Fruit fly (Drosophila melanogaster) whole organism, embryonic: ENCODE results near the gene dpr20.

Experiments
- Antp ChIP-seq: fragments of 200-800 bp; sonication (Bioruptor generic); optimal IDR thresholded peaks from 3 replicates; lab custom pipeline; 2016; ENCODE audit warnings: missing biosample characterization, missing genetic modification characterization
- CG10147 ChIP-seq: fragments of 200-800 bp; sonication (Bioruptor generic); optimal IDR thresholded peaks from 2 replicates; lab custom pipeline; 2019; ENCODE audit warnings: missing biosample characterization, mild to moderate bottlenecking, missing genetic modification characterization, moderate library complexity
- CG10979 ChIP-seq: fragments of 200-800 bp; sonication (Bioruptor generic); optimal IDR thresholded peaks from 2 replicates; lab custom pipeline; 2018; ENCODE audit warnings: missing biosample characterization, mild to moderate bottlenecking, missing genetic modification characterization, moderate library complexity
- CG14050 ChIP-seq: fragments of 200-800 bp; sonication (Bioruptor generic); IDR thresholded peaks from 3 replicates; pipeline ENCODE4 v1.3.6; 2022; ENCODE audit warnings: missing biosample characterization, missing genetic modification characterization
- CG15011 ChIP-seq: fragments of 200-800 bp; sonication (Bioruptor generic); optimal IDR thresholded peaks from 3 replicates; lab custom pipeline; 2018; ENCODE audit warnings: missing biosample characterization, mild to moderate bottlenecking, missing genetic modification characterization
- CG15269 ChIP-seq: fragments of 200-800 bp; sonication (Bioruptor generic); optimal IDR thresholded peaks from 2 replicates; lab custom pipeline; 2018; ENCODE audit warnings: missing biosample characterization, mild to moderate bottlenecking, missing genetic modification characterization, moderate library complexity
- CG15479 ChIP-seq: fragments of 200-800 bp; sonication (Bioruptor generic); optimal IDR thresholded peaks from 3 replicates; lab custom pipeline; 2019; ENCODE audit warnings: missing biosample characterization, mild to moderate bottlenecking, missing genetic modification characterization, moderate library complexity
- CG3163 ChIP-seq: fragments of 200-800 bp; sonication (Bioruptor generic); optimal IDR thresholded peaks from 3 replicates; lab custom pipeline; 2016; ENCODE audit warnings: missing biosample characterization, missing genetic modification characterization
- CG3847 ChIP-seq: fragments of 200-800 bp; sonication (Bioruptor generic); IDR thresholded peaks from 2 replicates; pipeline ENCODE4 v1.3.6; 2022; ENCODE audit warnings: missing biosample characterization, missing genetic modification characterization
- CG6791 ChIP-seq: fragments of 200-800 bp; sonication (Bioruptor generic); IDR thresholded peaks from 3 replicates; pipeline ENCODE4 v1.3.6; 2022; ENCODE audit warnings: missing biosample characterization, missing genetic modification characterization; ENCODE audit not compliant: partially characterized antibody
- CG6854 ChIP-seq: fragments of 200-800 bp; sonication (Bioruptor generic); optimal IDR thresholded peaks from 3 replicates; lab custom pipeline; 2017; ENCODE audit warnings: missing biosample characterization, mild to moderate bottlenecking, missing genetic modification characterization
- CG7963 ChIP-seq: fragments of 200-800 bp; sonication (Bioruptor generic); IDR thresholded peaks from 3 replicates; pipeline ENCODE4 v1.3.6; 2022; ENCODE audit warnings: missing biosample characterization, missing genetic modification characterization; ENCODE audit not compliant: partially characterized antibody
- CG9437 ChIP-seq: fragments of 200-800 bp; sonication (Bioruptor generic); optimal IDR thresholded peaks from 2 replicates; lab custom pipeline; 2018; ENCODE audit warnings: missing biosample characterization, mild to moderate bottlenecking, missing genetic modification characterization
- CG9876 ChIP-seq: fragments of 200-800 bp; sonication (Bioruptor generic); optimal IDR thresholded peaks from 2 replicates; lab custom pipeline; 2016; ENCODE audit warnings: missing biosample characterization, missing genetic modification characterization
- CG9932 ChIP-seq: fragments of 200-800 bp; sonication (Bioruptor generic); IDR thresholded peaks from 2 replicates; pipeline ENCODE4 v1.3.6; 2022; ENCODE audit warnings: missing biosample characterization, missing genetic modification characterization
- CTCF ChIP-seq: fragments of 200-800 bp; sonication (Bioruptor generic); optimal IDR thresholded peaks from 2 replicates; lab custom pipeline; 2017; ENCODE audit warnings: missing biosample characterization, mild to moderate bottlenecking, missing genetic modification characterization, moderate library complexity
- CkIIα-i1 ChIP-seq: fragments of 200-800 bp; sonication (Bioruptor generic); IDR thresholded peaks from 2 replicates; pipeline ENCODE4 v1.3.6; 2022; ENCODE audit warnings: missing biosample characterization, missing genetic modification characterization
- Dref ChIP-seq: fragments of 200-800 bp; sonication (Bioruptor generic); IDR thresholded peaks from 2 replicates; pipeline ENCODE4 v1.3.6; 2022; ENCODE audit warnings: missing biosample characterization, missing genetic modification characterization
- HHEX ChIP-seq: fragments of 200-800 bp; sonication (Bioruptor generic); optimal IDR thresholded peaks from 3 replicates; lab custom pipeline; 2017; ENCODE audit warnings: missing biosample characterization, mild to moderate bottlenecking, missing genetic modification characterization, missing genetic modification reagents
- HLH54F ChIP-seq: fragments of 200-800 bp; sonication (Bioruptor generic); optimal IDR thresholded peaks from 3 replicates; lab custom pipeline; 2016; ENCODE audit warnings: missing biosample characterization, missing genetic modification characterization
- Hey ChIP-seq: fragments of 200-800 bp; sonication (Bioruptor generic); optimal IDR thresholded peaks from 3 replicates; lab custom pipeline; 2018; ENCODE audit warnings: missing biosample characterization, mild to moderate bottlenecking, missing genetic modification characterization
- Hr51 ChIP-seq, 2 experiments: fragments of 200-800 bp; sonication (Bioruptor generic); optimal IDR thresholded peaks; 2 replicates in 1 of 2; 3 replicates in 1 of 2; lab custom pipeline; 2016 to 2018; ENCODE audit warnings: missing biosample characterization in 2 of 2, missing genetic modification characterization in 2 of 2, mild to moderate bottlenecking in 1 of 2, moderate library complexity in 1 of 2
- Med ChIP-seq: fragments of 200-800 bp; sonication (Bioruptor generic); peaks from one replicate; lab custom pipeline; 2016; ENCODE audit warnings: missing biosample characterization, missing genetic modification characterization, mild to moderate bottlenecking, inconsistent platforms, moderate library complexity
- NfI ChIP-seq: fragments of 200-800 bp; sonication (Bioruptor generic); optimal IDR thresholded peaks from 3 replicates; lab custom pipeline; 2018; ENCODE audit warnings: missing biosample characterization, mild to moderate bottlenecking, missing genetic modification characterization, moderate library complexity
- Opbp ChIP-seq: fragments of 200-800 bp; sonication (Bioruptor generic); IDR thresholded peaks from 3 replicates; pipeline ENCODE4 v1.3.6; 2022; ENCODE audit warnings: missing biosample characterization, missing genetic modification characterization; ENCODE audit not compliant: partially characterized antibody
- Ravus ChIP-seq: fragments of 200-800 bp; sonication (Bioruptor generic); IDR thresholded peaks from 2 replicates; pipeline ENCODE4 v1.3.6; 2022; ENCODE audit warnings: missing biosample characterization, missing genetic modification characterization
- Sox100B ChIP-seq: fragments of 200-800 bp; sonication (Bioruptor generic); optimal IDR thresholded peaks from 3 replicates; lab custom pipeline; 2018; ENCODE audit warnings: missing biosample characterization, mild to moderate bottlenecking, missing genetic modification characterization
- Usf ChIP-seq: fragments of 200-800 bp; sonication (Bioruptor generic); optimal IDR thresholded peaks from 2 replicates; lab custom pipeline; 2017; ENCODE audit warnings: missing genotype, missing biosample characterization, missing genetic modification characterization
- YL-1 ChIP-seq: fragments of 200-800 bp; sonication (Bioruptor generic); optimal IDR thresholded peaks from 3 replicates; lab custom pipeline; 2017; ENCODE audit warnings: missing biosample characterization, mild to moderate bottlenecking, missing genetic modification characterization
- abd-A ChIP-seq: fragments of 200-800 bp; sonication (Bioruptor generic); optimal IDR thresholded peaks from 3 replicates; lab custom pipeline; 2019; ENCODE audit warnings: missing biosample characterization, mild to moderate bottlenecking, missing genetic modification characterization, moderate library complexity
- ash1 ChIP-seq: fragments of 200-800 bp; sonication (Bioruptor generic); optimal IDR thresholded peaks from 2 replicates; lab custom pipeline; 2018; ENCODE audit warnings: missing biosample characterization, mild to moderate bottlenecking, missing genetic modification characterization
- bbx ChIP-seq: fragments of 200-800 bp; sonication (Bioruptor generic); IDR thresholded peaks from 2 replicates; pipeline ENCODE4 v1.3.6; 2022; ENCODE audit warnings: missing biosample characterization, missing genetic modification characterization; ENCODE audit not compliant: partially characterized antibody
- crc ChIP-seq: fragments of 200-800 bp; sonication (Bioruptor generic); optimal IDR thresholded peaks from 2 replicates; lab custom pipeline; 2016; ENCODE audit warnings: missing biosample characterization, missing genetic modification characterization
- crp ChIP-seq, 2 experiments: fragments of 200-800 bp; sonication (Bioruptor generic); optimal IDR thresholded peaks; 2 replicates in 1 of 2; 3 replicates in 1 of 2; lab custom pipeline; 2017; ENCODE audit warnings: missing biosample characterization in 2 of 2, missing genetic modification characterization in 2 of 2, mild to moderate bottlenecking in 1 of 2, moderate library complexity in 1 of 2
- disco-r ChIP-seq: fragments of 200-800 bp; sonication (Bioruptor generic); optimal IDR thresholded peaks from 2 replicates; lab custom pipeline; 2016; ENCODE audit warnings: missing biosample characterization, missing genetic modification characterization
- ewg ChIP-seq: fragments of 200-800 bp; sonication (Bioruptor generic); optimal IDR thresholded peaks from 3 replicates; lab custom pipeline; 2017; ENCODE audit warnings: mild to moderate bottlenecking, missing biosample characterization, missing genetic modification reagents, missing genetic modification characterization
- gcm ChIP-seq: fragments of 200-800 bp; sonication (Bioruptor generic); optimal IDR thresholded peaks from 2 replicates; lab custom pipeline; 2019; ENCODE audit warnings: missing biosample characterization, mild to moderate bottlenecking, missing genetic modification characterization, moderate library complexity
- ind ChIP-seq: fragments of 200-800 bp; sonication (Bioruptor generic); optimal IDR thresholded peaks from 3 replicates; lab custom pipeline; 2016; ENCODE audit warnings: missing biosample characterization, missing genetic modification characterization
- jumu ChIP-seq: fragments of 200-800 bp; sonication (Bioruptor generic); optimal IDR thresholded peaks from 3 replicates; lab custom pipeline; 2016; ENCODE audit warnings: missing biosample characterization, missing genetic modification characterization
- klu ChIP-seq: fragments of 200-800 bp; sonication (Bioruptor generic); IDR thresholded peaks from 2 replicates; pipeline ENCODE4 v1.3.6; 2022; ENCODE audit warnings: missing biosample characterization, missing genetic modification characterization
- lbe ChIP-seq: fragments of 200-800 bp; sonication (Bioruptor generic); optimal IDR thresholded peaks from 2 replicates; lab custom pipeline; 2016; ENCODE audit warnings: missing biosample characterization, mild to moderate bottlenecking, missing genetic modification characterization
- mam ChIP-seq: fragments of 200-800 bp; sonication (Bioruptor generic); optimal IDR thresholded peaks from 3 replicates; lab custom pipeline; 2016; ENCODE audit warnings: missing biosample characterization, missing genetic modification characterization
- nerfin-1 ChIP-seq: fragments of 200-800 bp; sonication (Bioruptor generic); optimal IDR thresholded peaks from 3 replicates; lab custom pipeline; 2019; ENCODE audit warnings: missing biosample characterization, mild to moderate bottlenecking, missing genetic modification characterization, moderate library complexity
- sd ChIP-seq: fragments of 200-800 bp; sonication (Bioruptor generic); optimal IDR thresholded peaks from 3 replicates; lab custom pipeline; 2018; ENCODE audit warnings: missing biosample characterization, mild to moderate bottlenecking, missing genetic modification characterization, moderate library complexity
- so ChIP-seq: fragments of 200-800 bp; sonication (Bioruptor generic); IDR thresholded peaks from 3 replicates; pipeline ENCODE4 v1.3.6; 2022; ENCODE audit warnings: missing biosample characterization, missing genetic modification characterization
- sr ChIP-seq: fragments of 200-800 bp; sonication (Bioruptor generic); IDR thresholded peaks from 3 replicates; pipeline ENCODE4 v1.3.6; 2022; ENCODE audit warnings: missing biosample characterization, missing genetic modification characterization
- tio ChIP-seq: fragments of 200-800 bp; sonication (Bioruptor generic); optimal IDR thresholded peaks from 2 replicates; lab custom pipeline; 2017; ENCODE audit warnings: missing biosample characterization, missing genetic modification characterization, inconsistent platforms
- tna ChIP-seq: fragments of 200-800 bp; sonication (Bioruptor generic); IDR thresholded peaks from 2 replicates; pipeline ENCODE4 v1.3.6; 2022; ENCODE audit warnings: missing biosample characterization, missing genetic modification characterization; ENCODE audit not compliant: partially characterized antibody
- tx ChIP-seq: fragments of 200-800 bp; sonication (Bioruptor generic); optimal IDR thresholded peaks from 2 replicates; lab custom pipeline; 2016; ENCODE audit warnings: missing biosample characterization, missing genetic modification characterization

The dpr20 gene

dm6 chr3L:904364-904763, 47.3 kb upstream of the dpr20 start (continued):
- TF ChIP-seq CG9876 (GFP tag; lab: Kevin White, UChicago) (peak; percentile 33), Hr51 (GFP tag; optimal IDR thresholded peaks at IDR 0.05; lab: Kevin White, UChicago) (peak in 1 of 2 experiments; percentile 37), jumu (GFP tag; lab: Kevin White, UChicago) (peak; percentile 65), crc (GFP tag; lab: Kevin White, UChicago) (no peak), tna (GFP tag; lab: Robert Waterston, UW) (no peak), CG10147 (no peak), CG3163 (GFP tag; lab: Kevin White, UChicago) (no peak), tx (GFP tag; lab: Kevin White, UChicago) (peak; percentile 39), CkIIα-i1 (no peak), CG9932 (GFP tag; lab: Robert Waterston, UW) (no peak), Dref (GFP tag; lab: Robert Waterston, UW) (no peak), CG15269 (tag; lab: Kevin White, UChicago) (peak; percentile 18), ash1 (no peak), CTCF (GFP tag; lab: Kevin White, UChicago) (no peak), mam (GFP tag; lab: Kevin White, UChicago) (no peak), klu (GFP tag; lab: Robert Waterston, UW) (no peak), CG14050 (GFP tag; lab: Robert Waterston, UW) (no peak), HLH54F (GFP tag; lab: Kevin White, UChicago) (no peak), CG9437 (GFP tag; lab: Kevin White, UChicago) (peak; percentile 10), CG6854 (GFP tag; lab: Kevin White, UChicago) (no peak), YL-1 (GFP tag; lab: Kevin White, UChicago) (no peak), disco-r (peak; percentile 3), CG15479 (GFP tag; lab: Kevin White, UChicago) (no peak), Sox100B (GFP tag; lab: Kevin White, UChicago) (no peak), CG10979 (tag; lab: Kevin White, UChicago) (peak; percentile 84), Antp (GFP tag; lab: Kevin White, UChicago) (peak; percentile 72)

dm6 chr3L:903900-904299, 46.9 kb upstream of the dpr20 start:
- 0 out of 3 replicates have a peak, but pooled peaks have one; percentile 25 for TF ChIP-seq CG7963 (GFP tag; lab: Robert Waterston, UW)
- peak; percentile 68 for TF ChIP-seq bbx (GFP tag; lab: Robert Waterston, UW)
- TF ChIP-seq abd-A = peak; percentile 39
- peak; percentile 58 for TF ChIP-seq Hey (tag; lab: Kevin White, UChicago)
- TF ChIP-seq lbe (GFP tag; lab: Kevin White, UChicago) = no peak
- TF ChIP-seq CG6791 = peak; percentile 64; the same call in 1 of the 3 replicates
- peak; percentile 47; the same call in 1 of the 3 replicates for TF ChIP-seq Opbp (GFP tag; lab: Robert Waterston, UW)
- no peak for TF ChIP-seq sr (GFP tag; lab: Robert Waterston, UW)
- peak; percentile 22 for TF ChIP-seq Med
- TF ChIP-seq sd = peak; percentile 3
- TF ChIP-seq nerfin-1 = peak; percentile 99

- TF ChIP-seq tio (GFP tag; lab: Kevin White, UChicago) = no peak
- TF ChIP-seq HHEX (GFP tag; lab: Kevin White, UChicago) = no peak
- TF ChIP-seq crp (GFP tag; optimal IDR thresholded peaks at IDR 0.05; lab: Kevin White, UChicago) = no peak
- no peak for TF ChIP-seq NfI (GFP tag; lab: Kevin White, UChicago)
- TF ChIP-seq gcm = no peak
- TF ChIP-seq so (GFP tag; lab: Robert Waterston, UW) = no peak
- no peak for TF ChIP-seq Usf (GFP tag; lab: Kevin White, UChicago)
- no peak for TF ChIP-seq Ravus (GFP tag; lab: Robert Waterston, UW)
- TF ChIP-seq ind (GFP tag; lab: Kevin White, UChicago) = no peak
- TF ChIP-seq CG15011 = no peak
- TF ChIP-seq ewg (GFP tag; lab: Kevin White, UChicago) = no peak
- TF ChIP-seq CG3847 (GFP tag; lab: Robert Waterston, UW) = no peak
Observed at dm6 chr3L:902598-902997, 45.5 kb upstream of the dpr20 start, which contains the start of gene mat. TSS of gene mat (plus strand) at chr3L:902898.
